Fruit fly (Drosophila melanogaster): ENCODE measurements around the gene Hs2st.

dm6 chr2L:19433292-19433691 is 11.3 kb downstream of the Hs2st start:
- no peak for TF ChIP-seq CG17806 (tag; optimal IDR thresholded peaks at IDR 0.05)
- no peak for TF ChIP-seq D1 (tag; optimal IDR thresholded peaks at IDR 0.05)
- 0 out of 2 replicates have a peak, but pooled peaks have one; percentile 23 for TF ChIP-seq CG32121 (GFP tag; IDR thresholded peaks at IDR 0.05)
- TF ChIP-seq CG34367 (tag; optimal IDR thresholded peaks at IDR 0.05): no peak
